Worm (Caenorhabditis elegans) whole organism, late embryonic: ENCODE measurements around the gene srz-103.

Experiments used
- C08G9.2 ChIP-seq: sonication (generic microtip); optimal IDR thresholded peaks from 2 replicates; lab custom pipeline; 2016; ENCODE audit warnings: mild to moderate bottlenecking, missing genetic modification characterization, moderate library complexity, missing compliant biosample characterization
- C38D4.7 ChIP-seq: fragments of 200-800 bp; sonication (Bioruptor generic); optimal IDR thresholded peaks from 2 replicates; lab custom pipeline; 2018; ENCODE audit warnings: mild to moderate bottlenecking, missing genetic modification characterization, moderate library complexity, missing compliant biosample characterization
- F13H6.1 ChIP-seq: sonication (generic microtip); optimal IDR thresholded peaks from 2 replicates; lab custom pipeline; 2016; ENCODE audit warnings: missing genetic modification characterization, missing compliant biosample characterization
- K02D7.2 ChIP-seq: sonication (generic microtip); optimal IDR thresholded peaks from 2 replicates; lab custom pipeline; 2017; ENCODE audit warnings: mild to moderate bottlenecking, missing genetic modification characterization, missing compliant biosample characterization
- T23F11.4 ChIP-seq: fragments of 200-800 bp; sonication (Bioruptor generic); optimal IDR thresholded peaks from 2 replicates; lab custom pipeline; 2018; ENCODE audit warnings: mild to moderate bottlenecking, missing genetic modification characterization, missing compliant biosample characterization
- ahr-1 ChIP-seq: sonication (generic microtip); optimal IDR thresholded peaks from 2 replicates; lab custom pipeline; 2016; ENCODE audit warnings: missing genetic modification characterization, missing compliant biosample characterization
- ceh-14 ChIP-seq: sonication (generic microtip); optimal IDR thresholded peaks from 2 replicates; lab custom pipeline; 2016; ENCODE audit warnings: missing genotype, missing genetic modification characterization, missing compliant biosample characterization
- ceh-18 ChIP-seq: sonication (generic microtip); optimal IDR thresholded peaks from 2 replicates; lab custom pipeline; 2016; ENCODE audit warnings: missing genetic modification characterization, missing compliant biosample characterization
- ceh-22 ChIP-seq: sonication (generic microtip); optimal IDR thresholded peaks from 2 replicates; lab custom pipeline; 2017; ENCODE audit warnings: missing biosample characterization, missing genetic modification characterization
- ceh-24 ChIP-seq: sonication (generic microtip); optimal IDR thresholded peaks from 2 replicates; lab custom pipeline; 2016; ENCODE audit warnings: mild to moderate bottlenecking, missing genetic modification characterization, missing compliant biosample characterization
- ceh-34 ChIP-seq: sonication (generic microtip); optimal IDR thresholded peaks from 2 replicates; lab custom pipeline; 2016; ENCODE audit warnings: mild to moderate bottlenecking, missing genetic modification characterization, missing compliant biosample characterization
- ceh-45 ChIP-seq: fragments of 200-800 bp; sonication (Bioruptor generic); IDR thresholded peaks from 2 replicates; pipeline ENCODE4 v1.3.6; 2022; ENCODE audit warnings: missing genetic modification reagents, missing genetic modification characterization, missing compliant biosample characterization
- ceh-6 ChIP-seq: fragments of 200-800 bp; sonication (Bioruptor generic); optimal IDR thresholded peaks from 2 replicates; lab custom pipeline; 2018; ENCODE audit warnings: mild to moderate bottlenecking, missing genetic modification characterization, missing compliant biosample characterization
- che-1 ChIP-seq: sonication (generic microtip); optimal IDR thresholded peaks from 2 replicates; lab custom pipeline; 2016; ENCODE audit warnings: mild to moderate bottlenecking, missing genetic modification characterization, missing compliant biosample characterization
- dmd-4 ChIP-seq: sonication (generic microtip); optimal IDR thresholded peaks from 2 replicates; lab custom pipeline; 2016; ENCODE audit warnings: borderline replicate concordance, missing genetic modification characterization, missing compliant biosample characterization
- dve-1 ChIP-seq: sonication (generic microtip); optimal IDR thresholded peaks from 2 replicates; lab custom pipeline; 2017; ENCODE audit warnings: antibody characterized with exemption, mild to moderate bottlenecking, missing genetic modification characterization, missing compliant biosample characterization
- elt-2 ChIP-seq: sonication (generic microtip); optimal IDR thresholded peaks from 2 replicates; lab custom pipeline; 2016; ENCODE audit warnings: missing genetic modification reagents, missing genetic modification characterization, missing compliant biosample characterization
- elt-4 ChIP-seq: sonication (generic microtip); optimal IDR thresholded peaks from 2 replicates; lab custom pipeline; 2016; ENCODE audit warnings: missing genetic modification characterization, missing compliant biosample characterization
- fax-1 ChIP-seq: sonication (generic microtip); optimal IDR thresholded peaks from 2 replicates; lab custom pipeline; 2016; ENCODE audit warnings: missing genotype, missing genetic modification characterization, missing compliant biosample characterization
- fkh-10 ChIP-seq: fragments of 150-350 bp; optimal IDR thresholded peaks from 2 replicates; lab custom pipeline; 2014; ENCODE audit warnings: missing biosample characterization, missing genetic modification reagents, missing genetic modification characterization
- fkh-6 ChIP-seq: sonication (generic microtip); optimal IDR thresholded peaks from 2 replicates; lab custom pipeline; 2016; ENCODE audit warnings: missing genetic modification characterization, missing compliant biosample characterization
- hlh-13 ChIP-seq: fragments of 200-800 bp; sonication (Bioruptor generic); optimal IDR thresholded peaks from 2 replicates; lab custom pipeline; 2018; ENCODE audit warnings: mild to moderate bottlenecking, missing genetic modification characterization, missing compliant biosample characterization
- madf-2 ChIP-seq: sonication (generic microtip); optimal IDR thresholded peaks from 2 replicates; lab custom pipeline; 2017; ENCODE audit warnings: missing genetic modification characterization, missing compliant biosample characterization
- mec-3 ChIP-seq: sonication (generic microtip); optimal IDR thresholded peaks from 2 replicates; lab custom pipeline; 2016; ENCODE audit warnings: borderline replicate concordance, missing genetic modification characterization, missing compliant biosample characterization
- nfya-1 ChIP-seq: sonication (generic microtip); optimal IDR thresholded peaks from 2 replicates; lab custom pipeline; 2017; ENCODE audit warnings: missing genetic modification characterization, mild to moderate bottlenecking, missing compliant biosample characterization, antibody characterized with exemption, moderate library complexity
- npax-4 ChIP-seq: sonication (generic microtip); optimal IDR thresholded peaks from 2 replicates; lab custom pipeline; 2016; ENCODE audit warnings: missing genetic modification characterization, missing compliant biosample characterization
- odd-2 ChIP-seq: sonication (generic microtip); optimal IDR thresholded peaks from 2 replicates; lab custom pipeline; 2017; ENCODE audit warnings: antibody characterized with exemption, mild to moderate bottlenecking, missing genetic modification characterization, missing compliant biosample characterization
- pat-9 ChIP-seq: fragments of 200-800 bp; sonication (Bioruptor generic); optimal IDR thresholded peaks from 2 replicates; lab custom pipeline; 2018; ENCODE audit warnings: mild to moderate bottlenecking, missing genetic modification characterization, moderate library complexity, missing compliant biosample characterization
- sdc-2 ChIP-seq: sonication (generic microtip); optimal IDR thresholded peaks from 2 replicates; lab custom pipeline; 2016; ENCODE audit warnings: missing genotype, missing genetic modification characterization, missing compliant biosample characterization
- sox-4 ChIP-seq: sonication (generic microtip); optimal IDR thresholded peaks from 2 replicates; lab custom pipeline; 2017; ENCODE audit warnings: mild to moderate bottlenecking, missing genetic modification characterization, inconsistent platforms, missing compliant biosample characterization
- tbx-2 ChIP-seq: sonication (generic microtip); optimal IDR thresholded peaks from 2 replicates; lab custom pipeline; 2016; ENCODE audit warnings: missing genetic modification characterization, missing compliant biosample characterization
- tbx-7 ChIP-seq: sonication (generic microtip); optimal IDR thresholded peaks from 2 replicates; lab custom pipeline; 2016; ENCODE audit warnings: missing genotype, missing genetic modification characterization, missing compliant biosample characterization
- unc-3 ChIP-seq, 2 experiments: fragments of 200-800 bp in 1 of 2; sonication (Bioruptor generic) in 1 of 2; sonication (generic microtip) in 1 of 2; conservative IDR thresholded peaks in 1 of 2; optimal IDR thresholded peaks in 1 of 2; 2 replicates each; pipeline versions ENCODE4 v1.3.6 to Lab custom; 2016 to 2022; ENCODE audit warnings: missing compliant biosample characterization in 2 of 2, missing genetic modification characterization in 2 of 2, missing genetic modification reagents in 1 of 2
- unc-42 ChIP-seq: sonication (generic microtip); optimal IDR thresholded peaks from 2 replicates; lab custom pipeline; 2016; ENCODE audit warnings: missing genotype, missing genetic modification characterization, missing compliant biosample characterization
- unc-55 ChIP-seq: sonication (generic microtip); optimal IDR thresholded peaks from 2 replicates; lab custom pipeline; 2017; ENCODE audit warnings: missing biosample characterization, missing genetic modification reagents, missing genetic modification characterization
- unc-86 ChIP-seq: sonication (generic microtip); optimal IDR thresholded peaks from 2 replicates; lab custom pipeline; 2016; ENCODE audit warnings: missing genetic modification characterization, missing compliant biosample characterization
- zip-5 ChIP-seq: sonication (generic microtip); optimal IDR thresholded peaks from 2 replicates; lab custom pipeline; 2016; ENCODE audit warnings: missing genetic modification characterization, missing compliant biosample characterization
- ztf-16 ChIP-seq: sonication (generic microtip); optimal IDR thresholded peaks from 2 replicates; lab custom pipeline; 2017; ENCODE audit warnings: missing genetic modification characterization, missing compliant biosample characterization

The srz-103 gene

DNA sequence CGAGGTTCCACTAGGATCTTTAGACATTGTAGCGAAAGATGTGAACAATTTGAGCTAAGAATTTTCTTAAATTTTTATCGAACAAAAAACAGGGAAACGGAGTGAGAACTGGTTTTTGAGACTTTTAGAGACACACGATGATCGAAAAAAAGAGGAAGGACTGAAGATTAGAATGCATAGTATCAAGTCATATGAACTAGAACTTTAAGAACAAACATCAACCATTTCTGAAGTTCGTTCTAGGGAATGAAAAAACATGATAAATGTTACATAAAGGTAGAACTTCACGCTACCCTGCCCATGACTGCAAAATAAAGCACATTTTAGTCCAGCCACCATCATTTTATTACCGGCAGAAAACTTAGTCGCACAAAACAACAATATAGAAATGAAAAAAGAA lies 32.8 kb downstream of the srz-103 start, which contains the start of gene W06G6.9:
W06G6.9 (minus strand) TSS at position 101 of the 400 bp plus-strand sequence.
- no peak for TF ChIP-seq ztf-16
- no peak for TF ChIP-seq ceh-14 (tag; lab: Kevin White, UChicago)
- no peak for TF ChIP-seq che-1
- no peak for TF ChIP-seq nfya-1
- no peak for TF ChIP-seq tbx-2
- no peak for TF ChIP-seq dve-1 (tag; lab: Kevin White, UChicago)
- TF ChIP-seq odd-2 (tag; lab: Kevin White, UChicago) = no peak
- TF ChIP-seq fkh-10 = no peak
- TF ChIP-seq ceh-24 = no peak
- no peak for TF ChIP-seq sdc-2 (tag; lab: Kevin White, UChicago)
- no peak for TF ChIP-seq unc-86 (tag; lab: Kevin White, UChicago)
- no peak for TF ChIP-seq npax-4 (tag; lab: Kevin White, UChicago)
- TF ChIP-seq tbx-7 (tag; lab: Kevin White, UChicago) = no peak
- TF ChIP-seq ahr-1 (tag; lab: Kevin White, UChicago) = no peak
- TF ChIP-seq ceh-45 (GFP tag; lab: Robert Waterston, UW) = no peak
- TF ChIP-seq hlh-13 = no peak
- no peak for TF ChIP-seq unc-3 (GFP tag; conservative IDR thresholded peaks at IDR 0.05; lab: Robert Waterston, UW)
- no peak for TF ChIP-seq unc-3 (tag; optimal IDR thresholded peaks at IDR 0.05; lab: Kevin White, UChicago)
- no peak for TF ChIP-seq unc-55
- TF ChIP-seq fkh-6 (tag; lab: Kevin White, UChicago) = no peak

DNA sequence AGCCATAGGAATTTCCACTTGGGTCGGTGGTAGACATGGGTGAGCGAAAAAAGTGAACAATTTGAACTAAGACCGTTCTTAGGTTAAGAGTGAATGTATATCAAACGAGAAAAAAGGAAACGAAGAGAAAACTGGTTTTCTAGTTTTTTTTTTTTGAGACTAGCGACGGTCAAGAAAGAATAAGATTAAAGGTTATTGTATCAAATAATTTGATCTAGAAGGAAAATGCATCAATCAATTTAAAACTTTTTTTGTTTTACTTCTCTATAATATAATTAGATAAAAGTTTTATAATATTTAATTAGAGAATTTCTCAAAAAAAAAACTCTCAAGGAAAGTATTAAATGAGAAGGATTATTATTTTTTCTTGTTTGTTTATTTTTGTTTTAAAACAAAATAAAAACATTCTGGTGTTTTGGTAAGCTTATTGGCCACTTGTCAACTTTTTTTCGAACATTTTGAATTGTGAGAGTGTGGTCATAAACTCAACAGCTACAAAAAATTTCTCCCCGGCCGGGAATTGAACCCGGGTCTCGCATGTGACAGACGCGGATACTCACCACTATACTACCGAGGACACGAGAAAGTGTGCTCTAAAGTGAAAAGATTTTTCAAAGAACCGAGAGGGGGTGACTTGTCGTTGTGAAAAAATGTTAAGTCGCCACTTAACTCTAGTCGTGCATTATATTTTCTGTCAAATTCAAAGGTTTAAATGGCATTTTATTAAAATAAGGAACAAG lies 33.8 kb downstream of the srz-103 start, which contains the start of gene W06G6.17:
W06G6.17 (minus strand) TSS at position 51 of the 740 bp plus-strand sequence.
- TF ChIP-seq fax-1 (tag; lab: Kevin White, UChicago) = no peak
- no peak for TF ChIP-seq ceh-14 (tag; lab: Kevin White, UChicago)
- no peak for TF ChIP-seq elt-2
- TF ChIP-seq sdc-2 (tag; lab: Kevin White, UChicago) = no peak
- no peak for TF ChIP-seq pat-9
- no peak for TF ChIP-seq dmd-4 (tag; lab: Kevin White, UChicago)
- TF ChIP-seq unc-86 (tag; lab: Kevin White, UChicago) = no peak
- TF ChIP-seq C38D4.7 (GFP tag; lab: Kevin White, UChicago) = no peak
- no peak for TF ChIP-seq mec-3 (tag; lab: Kevin White, UChicago)
- no peak for TF ChIP-seq npax-4 (tag; lab: Kevin White, UChicago)
- no peak for TF ChIP-seq ceh-34
- TF ChIP-seq F13H6.1 (tag; lab: Kevin White, UChicago) = no peak
- TF ChIP-seq sox-4 = no peak
- TF ChIP-seq madf-2 = no peak
- TF ChIP-seq elt-4 (tag; lab: Kevin White, UChicago) = no peak

DNA sequence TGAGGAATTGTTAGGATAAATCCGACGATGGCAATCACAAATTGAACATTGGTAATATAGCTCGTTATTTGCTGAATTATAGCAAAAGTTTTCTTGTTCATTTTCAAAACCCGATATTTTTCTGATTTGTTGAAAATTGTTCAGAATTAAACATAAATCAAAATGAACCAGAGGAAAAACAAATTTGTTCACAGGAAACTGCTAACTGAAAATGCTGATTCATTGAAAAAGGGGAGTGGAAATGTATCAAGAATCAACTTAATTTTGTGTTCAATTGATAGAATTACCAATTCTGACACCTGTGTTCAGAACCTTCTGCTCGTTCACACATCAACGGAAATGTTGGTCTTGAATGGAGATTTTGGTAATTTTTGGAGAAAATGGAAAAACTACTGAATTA lies 35.6 kb downstream of the srz-103 start, which contains the start of gene srw-77:
srw-77 (minus strand) TSS at position 101 of the 400 bp plus-strand sequence.
- no peak for TF ChIP-seq mec-3 (tag; lab: Kevin White, UChicago)
- TF ChIP-seq K02D7.2 (tag; lab: Kevin White, UChicago) = no peak
- no peak for TF ChIP-seq ceh-6 (GFP tag; lab: Kevin White, UChicago)

ce11 chrV:16640366-16640765 lies 38.8 kb downstream of the srz-103 start:
- TF ChIP-seq sdc-2 (tag; lab: Kevin White, UChicago) (no peak), odd-2 (tag; lab: Kevin White, UChicago) (no peak), unc-42 (tag; lab: Kevin White, UChicago) (no peak), ceh-18 (tag; lab: Kevin White, UChicago) (no peak), unc-3 (GFP tag; conservative IDR thresholded peaks at IDR 0.05; lab: Robert Waterston, UW) (no peak), unc-3 (tag; optimal IDR thresholded peaks at IDR 0.05; lab: Kevin White, UChicago) (no peak), dve-1 (tag; lab: Kevin White, UChicago) (no peak), ceh-22 (tag; lab: Kevin White, UChicago) (no peak), zip-5 (tag; lab: Kevin White, UChicago) (no peak), C08G9.2 (tag; lab: Kevin White, UChicago) (no peak), ceh-45 (GFP tag; lab: Robert Waterston, UW) (no peak), T23F11.4 (GFP tag; lab: Kevin White, UChicago) (no peak)
